Fruit fly (Drosophila melanogaster) whole organism, embryonic: Measurements from ENCODE around the gene Tg.
A peak's percentile ranks its signal among the peaks of the same experiment; 100 is the strongest.

Experiments used
- Ada2b ChIP-seq: fragments of 200-800 bp; sonication (Bioruptor generic); IDR thresholded peaks from 2 replicates; pipeline ENCODE4 v1.3.6; 2022; ENCODE audit warnings: missing biosample characterization, missing genetic modification characterization
- Asciz ChIP-seq: fragments of 200-800 bp; sonication (Bioruptor generic); optimal IDR thresholded peaks from 2 replicates; lab custom pipeline; 2017; ENCODE audit warnings: missing biosample characterization, mild to moderate bottlenecking, missing genetic modification characterization, missing genetic modification reagents
- Atf6 ChIP-seq: fragments of 200-800 bp; sonication (Bioruptor generic); IDR thresholded peaks from 2 replicates; pipeline ENCODE4 v1.3.6; 2022; ENCODE audit warnings: missing biosample characterization, missing genetic modification characterization
- Blimp-1 ChIP-seq: fragments of 200-800 bp; sonication (Bioruptor generic); optimal IDR thresholded peaks from 3 replicates; lab custom pipeline; 2018; ENCODE audit warnings: missing biosample characterization, missing genetic modification characterization, mild to moderate bottlenecking, moderate library complexity, missing genetic modification reagents
- Bteb2 ChIP-seq: fragments of 200-800 bp; sonication (Bioruptor generic); optimal IDR thresholded peaks from 2 replicates; lab custom pipeline; 2016; ENCODE audit warnings: missing biosample characterization, missing genetic modification characterization
- CG10209 ChIP-seq: fragments of 200-800 bp; sonication (Bioruptor generic); optimal IDR thresholded peaks from 3 replicates; lab custom pipeline; 2017; ENCODE audit warnings: missing biosample characterization, mild to moderate bottlenecking, missing genetic modification characterization, missing genetic modification reagents
- CG11456 ChIP-seq: fragments of 200-800 bp; sonication (Bioruptor generic); IDR thresholded peaks from 3 replicates; pipeline ENCODE4 v1.3.6; 2022; ENCODE audit warnings: missing biosample characterization, missing genetic modification characterization
- CG12236 ChIP-seq: fragments of 200-800 bp; sonication (Bioruptor generic); optimal IDR thresholded peaks from 2 replicates; lab custom pipeline; 2016; ENCODE audit warnings: missing biosample characterization, missing genetic modification characterization
- CG12744 ChIP-seq: fragments of 200-800 bp; sonication (Bioruptor generic); optimal IDR thresholded peaks from 2 replicates; lab custom pipeline; 2016; ENCODE audit warnings: missing biosample characterization, missing genetic modification characterization
- CG16779 ChIP-seq: fragments of 200-800 bp; sonication (Bioruptor generic); IDR thresholded peaks from 2 replicates; pipeline ENCODE4 v1.3.6; 2022; ENCODE audit warnings: missing biosample characterization, missing genetic modification characterization
- CG17186 ChIP-seq: fragments of 200-800 bp; sonication (Bioruptor generic); optimal IDR thresholded peaks from 3 replicates; lab custom pipeline; 2017; ENCODE audit warnings: missing biosample characterization, missing genetic modification reagents, missing genetic modification characterization
- CG18619 ChIP-seq: fragments of 200-800 bp; sonication (Bioruptor generic); optimal IDR thresholded peaks from 3 replicates; lab custom pipeline; 2017; ENCODE audit warnings: missing biosample characterization, mild to moderate bottlenecking, missing genetic modification characterization
- CG2120 ChIP-seq: fragments of 200-800 bp; sonication (Bioruptor generic); optimal IDR thresholded peaks from 3 replicates; lab custom pipeline; 2016; ENCODE audit warnings: missing biosample characterization, missing genetic modification characterization
- CG3163 ChIP-seq: fragments of 200-800 bp; sonication (Bioruptor generic); optimal IDR thresholded peaks from 3 replicates; lab custom pipeline; 2016; ENCODE audit warnings: missing biosample characterization, missing genetic modification characterization
- CG32532 ChIP-seq: fragments of 200-800 bp; sonication (Bioruptor generic); IDR thresholded peaks from 2 replicates; pipeline ENCODE4 v1.3.6; 2022; ENCODE audit warnings: missing biosample characterization, missing genetic modification characterization
- CG32772 ChIP-seq: fragments of 200-800 bp; sonication (Bioruptor generic); IDR thresholded peaks from 2 replicates; pipeline ENCODE4 v1.3.6; 2022; ENCODE audit warnings: missing biosample characterization, missing genetic modification characterization
- CG3407 ChIP-seq: fragments of 200-800 bp; sonication (Bioruptor generic); optimal IDR thresholded peaks from 2 replicates; lab custom pipeline; 2018; ENCODE audit warnings: missing biosample characterization, mild to moderate bottlenecking, missing genetic modification characterization
- CG34224 ChIP-seq: fragments of 200-800 bp; sonication (Bioruptor generic); IDR thresholded peaks from 3 replicates; pipeline ENCODE4 v1.3.6; 2022; ENCODE audit warnings: missing biosample characterization, missing genetic modification characterization; ENCODE audit not compliant: partially characterized antibody
- CG5953 ChIP-seq: fragments of 200-800 bp; sonication (Bioruptor generic); IDR thresholded peaks from 2 replicates; pipeline ENCODE4 v1.3.6; 2022; ENCODE audit warnings: missing biosample characterization, missing genetic modification characterization
- CG7839 ChIP-seq: fragments of 200-800 bp; sonication (Bioruptor generic); optimal IDR thresholded peaks from 3 replicates; lab custom pipeline; 2018; ENCODE audit warnings: missing biosample characterization, mild to moderate bottlenecking, missing genetic modification characterization, moderate library complexity
- CG8359 ChIP-seq: fragments of 200-800 bp; sonication (Bioruptor generic); optimal IDR thresholded peaks from 2 replicates; lab custom pipeline; 2017; ENCODE audit warnings: missing biosample characterization, mild to moderate bottlenecking, missing genetic modification characterization, borderline replicate concordance
- CrebB ChIP-seq: fragments of 200-800 bp; sonication (Bioruptor generic); optimal IDR thresholded peaks from 3 replicates; lab custom pipeline; 2018; ENCODE audit warnings: missing biosample characterization, mild to moderate bottlenecking, missing genetic modification characterization
- Deaf1 ChIP-seq: fragments of 200-800 bp; optimal IDR thresholded peaks from 3 replicates; lab custom pipeline; 2019; ENCODE audit warnings: missing biosample characterization, mild to moderate bottlenecking, missing genetic modification characterization, moderate library complexity
- Dfd ChIP-seq, 2 experiments: fragments of >200 bp; optimal IDR thresholded peaks; 2 replicates each; lab custom pipeline; 2017; ENCODE audit warnings: missing biosample characterization in 2 of 2, missing genetic modification characterization in 2 of 2
- Dip2 ChIP-seq: fragments of 200-800 bp; sonication (Bioruptor generic); IDR thresholded peaks from 2 replicates; pipeline ENCODE4 v1.3.6; 2022; ENCODE audit warnings: missing biosample characterization, missing genetic modification characterization
- Elba2 ChIP-seq: fragments of 200-800 bp; sonication (Bioruptor generic); optimal IDR thresholded peaks from 3 replicates; lab custom pipeline; 2016; ENCODE audit warnings: missing biosample characterization, missing genetic modification characterization
- HLH4C ChIP-seq: fragments of 200-800 bp; sonication (Bioruptor generic); IDR thresholded peaks from 3 replicates; pipeline ENCODE4 v1.3.6; 2022; ENCODE audit warnings: missing biosample characterization, missing genetic modification characterization; ENCODE audit not compliant: partially characterized antibody
- MBD-R2 ChIP-seq: fragments of 200-800 bp; sonication (Bioruptor generic); IDR thresholded peaks from 2 replicates; pipeline ENCODE4 v1.3.6; 2022; ENCODE audit warnings: missing biosample characterization, missing genetic modification characterization
- MTF-1 ChIP-seq: fragments of 200-800 bp; sonication (Bioruptor generic); optimal IDR thresholded peaks from 2 replicates; lab custom pipeline; 2018; ENCODE audit warnings: missing biosample characterization, mild to moderate bottlenecking, missing genetic modification characterization, borderline replicate concordance
- Myb ChIP-seq: fragments of 200-800 bp; sonication (Bioruptor generic); optimal IDR thresholded peaks from 2 replicates; lab custom pipeline; 2016; ENCODE audit warnings: missing biosample characterization, missing genetic modification characterization
- Side ChIP-seq: fragments of 200-800 bp; sonication (Bioruptor generic); optimal IDR thresholded peaks from 2 replicates; lab custom pipeline; 2016; ENCODE audit warnings: missing biosample characterization, missing genetic modification characterization
- ab ChIP-seq: fragments of 200-800 bp; sonication (Bioruptor generic); optimal IDR thresholded peaks from 2 replicates; lab custom pipeline; 2016; ENCODE audit warnings: missing biosample characterization, missing genetic modification characterization
- ash1 ChIP-seq: fragments of 200-800 bp; sonication (Bioruptor generic); optimal IDR thresholded peaks from 2 replicates; lab custom pipeline; 2018; ENCODE audit warnings: missing biosample characterization, mild to moderate bottlenecking, missing genetic modification characterization
- bab2 ChIP-seq: fragments of 200-800 bp; sonication (Bioruptor generic); optimal IDR thresholded peaks from 2 replicates; lab custom pipeline; 2016; ENCODE audit warnings: missing biosample characterization, missing genetic modification characterization
- bcd ChIP-seq: fragments of 200-800 bp; sonication (Bioruptor generic); optimal IDR thresholded peaks from 2 replicates; lab custom pipeline; 2017; ENCODE audit warnings: missing biosample characterization, mild to moderate bottlenecking, missing genetic modification characterization
- cas ChIP-seq: fragments of 200-800 bp; sonication (Bioruptor generic); IDR thresholded peaks from 2 replicates; pipeline ENCODE4 v1.3.6; 2022; ENCODE audit warnings: missing biosample characterization, missing genetic modification characterization
- caup ChIP-seq: fragments of 200-800 bp; sonication (Bioruptor generic); optimal IDR thresholded peaks from 3 replicates; lab custom pipeline; 2017; ENCODE audit warnings: missing biosample characterization, mild to moderate bottlenecking, missing genetic modification characterization, moderate library complexity; ENCODE audit not compliant: severe bottlenecking
- gfzf ChIP-seq: fragments of 200-800 bp; sonication (Bioruptor generic); optimal IDR thresholded peaks from 2 replicates; lab custom pipeline; 2016; ENCODE audit warnings: missing biosample characterization, mild to moderate bottlenecking, missing genetic modification characterization, moderate library complexity
- inv ChIP-seq: fragments of 200-800 bp; sonication (Bioruptor generic); IDR thresholded peaks from 2 replicates; pipeline ENCODE4 v1.3.6; 2022; ENCODE audit warnings: missing biosample characterization, missing genetic modification characterization; ENCODE audit not compliant: partially characterized antibody
- jigr1 ChIP-seq: fragments of 200-800 bp; sonication (Bioruptor generic); IDR thresholded peaks from 3 replicates; pipeline ENCODE4 v1.3.6; 2022; ENCODE audit warnings: missing biosample characterization, missing genetic modification characterization
- klu ChIP-seq: fragments of 200-800 bp; sonication (Bioruptor generic); IDR thresholded peaks from 2 replicates; pipeline ENCODE4 v1.3.6; 2022; ENCODE audit warnings: missing biosample characterization, missing genetic modification characterization
- lov ChIP-seq, 2 experiments: fragments of 200-800 bp in 1 of 2; fragments of >200 bp in 1 of 2; sonication (Bioruptor generic) in 1 of 2; IDR thresholded peaks in 1 of 2; optimal IDR thresholded peaks in 1 of 2; 2 replicates in 1 of 2; 3 replicates in 1 of 2; pipeline versions ENCODE4 v1.3.6 to Lab custom; 2017 to 2022; ENCODE audit warnings: missing biosample characterization in 1 of 2, missing genetic modification characterization in 1 of 2
- pb ChIP-seq: fragments of 200-800 bp; sonication (Bioruptor generic); optimal IDR thresholded peaks from 3 replicates; lab custom pipeline; 2016; ENCODE audit warnings: missing biosample characterization, missing genetic modification characterization
- schlank ChIP-seq: fragments of 200-800 bp; sonication (Bioruptor generic); optimal IDR thresholded peaks from 2 replicates; lab custom pipeline; 2018; ENCODE audit warnings: missing biosample characterization, mild to moderate bottlenecking, missing genetic modification characterization
- sens-2 ChIP-seq: fragments of 200-800 bp; sonication (Bioruptor generic); IDR thresholded peaks from 2 replicates; pipeline ENCODE4 v1.3.6; 2022; ENCODE audit warnings: missing biosample characterization, missing genetic modification characterization
- shn ChIP-seq: fragments of 200-800 bp; sonication (Bioruptor generic); optimal IDR thresholded peaks from 3 replicates; lab custom pipeline; 2016; ENCODE audit warnings: missing biosample characterization, missing genetic modification characterization
- sna ChIP-seq: fragments of 200-800 bp; sonication (Bioruptor generic); IDR thresholded peaks from 2 replicates; pipeline ENCODE4 v1.3.6; 2022; ENCODE audit warnings: missing biosample characterization, missing genetic modification characterization; ENCODE audit not compliant: partially characterized antibody
- sob ChIP-seq: fragments of 200-800 bp; sonication (Bioruptor generic); IDR thresholded peaks from 2 replicates; pipeline ENCODE4 v1.3.6; 2022; ENCODE audit warnings: missing biosample characterization, missing genetic modification characterization
- stwl ChIP-seq: fragments of 200-800 bp; sonication (Bioruptor generic); optimal IDR thresholded peaks from 3 replicates; lab custom pipeline; 2018; ENCODE audit warnings: missing biosample characterization, mild to moderate bottlenecking, missing genetic modification characterization, moderate library complexity
- tll ChIP-seq, 2 experiments: fragments of 200-800 bp in 1 of 2; fragments of >200 bp in 1 of 2; sonication (Bioruptor generic) in 1 of 2; optimal IDR thresholded peaks; 2 replicates each; lab custom pipeline; 2017 to 2019; ENCODE audit warnings: missing biosample characterization in 2 of 2, missing genetic modification characterization in 2 of 2, mild to moderate bottlenecking in 1 of 2, moderate library complexity in 1 of 2

Gene Tg

dm6 chr2L:8034734-8035133 lies 23.5 kb downstream of the Tg start (continued):
- TF ChIP-seq Elba2, result no peak
- TF ChIP-seq CrebB (tag; lab: Kevin White, UChicago), result peak; percentile 40
- TF ChIP-seq inv, result no peak
- TF ChIP-seq klu, result no peak; the same call in 1 of the 2 replicates
- TF ChIP-seq Bteb2, result peak; percentile 48
- TF ChIP-seq CG3407 (GFP tag; lab: Kevin White, UChicago), result peak; percentile 30
- TF ChIP-seq MBD-R2, result 0 out of 2 replicates have a peak, but pooled peaks have one; percentile 25
- TF ChIP-seq CG18619 (GFP tag; lab: Kevin White, UChicago), result peak; percentile 23
- TF ChIP-seq Side (GFP tag; lab: Kevin White, UChicago), result peak; percentile 41
- no peak for TF ChIP-seq stwl (tag; lab: Kevin White, UChicago)
- no peak for TF ChIP-seq cas
- peak; percentile 53 for TF ChIP-seq caup (GFP tag; lab: Kevin White, UChicago)
- peak; percentile 16 for TF ChIP-seq shn (GFP tag; lab: Kevin White, UChicago)
- TF ChIP-seq CG2120 (GFP tag; lab: Kevin White, UChicago), result peak; percentile 61
- TF ChIP-seq Ada2b (GFP tag; lab: Robert Waterston, UW), result peak; percentile 61
- peak; percentile 27 for TF ChIP-seq bab2 (GFP tag; lab: Kevin White, UChicago)
- TF ChIP-seq CG8359 (GFP tag; lab: Kevin White, UChicago), result no peak
- no peak for TF ChIP-seq jigr1 (GFP tag; lab: Robert Waterston, UW)
- TF ChIP-seq lov (optimal IDR thresholded peaks at IDR 0.05; lab: Kevin White, UChicago), result no peak
- 0 out of 3 replicates have a peak, but pooled peaks have one; percentile 39 for TF ChIP-seq lov (GFP tag; IDR thresholded peaks at IDR 0.05; lab: Robert Waterston, UW)
- TF ChIP-seq bcd (GFP tag; lab: Kevin White, UChicago), result peak; percentile 32
- TF ChIP-seq Dip2, result no peak
- TF ChIP-seq CG12744, result peak; percentile 7
- no peak for TF ChIP-seq ab (GFP tag; lab: Kevin White, UChicago)
- TF ChIP-seq MTF-1 (GFP tag; lab: Kevin White, UChicago), result peak; percentile 38
- no peak for TF ChIP-seq CG17186 (GFP tag; lab: Kevin White, UChicago)
- no peak for TF ChIP-seq gfzf (GFP tag; lab: Kevin White, UChicago)
- peak; percentile 63 for TF ChIP-seq Blimp-1 (GFP tag; lab: Kevin White, UChicago)
- no peak for TF ChIP-seq sna (GFP tag; lab: Robert Waterston, UW)
- peak; percentile 53; the same call in 1 of the 2 replicates for TF ChIP-seq CG5953 (GFP tag; lab: Robert Waterston, UW)
- TF ChIP-seq Asciz (GFP tag; lab: Kevin White, UChicago), result peak; percentile 44
- no peak for TF ChIP-seq CG34224 (GFP tag; lab: Robert Waterston, UW)
- TF ChIP-seq CG11456 (GFP tag; lab: Robert Waterston, UW), result no peak
- no peak for TF ChIP-seq CG12236 (GFP tag; lab: Kevin White, UChicago)
- TF ChIP-seq ash1 (GFP tag; lab: Kevin White, UChicago), result no peak
- TF ChIP-seq CG32772 (GFP tag; lab: Robert Waterston, UW), result peak; percentile 52; the same call in 1 of the 2 replicates
- TF ChIP-seq CG32532 (GFP tag; lab: Robert Waterston, UW), result peak; percentile 69
- TF ChIP-seq CG3163, result no peak
- peak; percentile 27; the same call in 1 of the 2 replicates for TF ChIP-seq sob (GFP tag; lab: Robert Waterston, UW)
- no peak for TF ChIP-seq sens-2 (GFP tag; lab: Robert Waterston, UW)
- TF ChIP-seq schlank (tag; lab: Kevin White, UChicago), result no peak
- no peak for TF ChIP-seq pb (GFP tag; lab: Kevin White, UChicago)
- peak; percentile 1 for TF ChIP-seq Myb
- TF ChIP-seq tll (GFP tag; optimal IDR thresholded peaks at IDR 0.05; lab: Kevin White, UChicago), result no peak
- TF ChIP-seq HLH4C (GFP tag; lab: Robert Waterston, UW), result no peak
- TF ChIP-seq Deaf1 (tag; lab: Kevin White, UChicago), result no peak
- TF ChIP-seq Dfd (GFP tag; optimal IDR thresholded peaks at IDR 0.05; lab: Kevin White, UChicago), result no peak
- TF ChIP-seq CG16779 (GFP tag; lab: Robert Waterston, UW), result no peak
- peak; percentile 65 for TF ChIP-seq Atf6 (GFP tag; lab: Robert Waterston, UW)
- TF ChIP-seq CG10209 (GFP tag; lab: Kevin White, UChicago), result peak; percentile 61
- TF ChIP-seq CG7839 (tag; lab: Kevin White, UChicago), result peak; percentile 69
